Fruit fly (Drosophila melanogaster): ENCODE results near the gene CG11380.
A peak's percentile ranks its signal among the peaks of the same experiment; 100 is the strongest.

The CG11380 gene

DNA sequence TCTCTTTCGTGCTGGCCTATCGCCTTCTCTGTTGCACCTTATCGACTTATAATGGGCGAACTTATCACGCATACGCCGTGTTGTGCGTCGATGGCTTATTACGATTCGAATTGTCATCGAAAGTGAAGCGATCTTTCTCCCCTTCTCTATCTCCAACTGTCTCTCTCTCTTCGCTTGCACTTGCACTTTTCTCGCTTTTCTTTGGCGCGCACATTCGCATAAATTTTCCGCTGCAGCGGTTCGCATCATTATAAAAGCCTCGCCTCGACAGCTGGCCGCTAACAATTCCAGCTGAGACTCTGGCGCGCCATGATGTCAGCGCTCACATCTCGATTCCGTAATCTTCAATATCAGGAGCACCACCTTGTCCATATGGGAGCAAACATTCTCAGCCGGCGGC lies 8.1 kb downstream of the CG11380 start, which contains the start of gene CG14625:
TSS of gene CG14625 (plus strand) at position 301 of the 400 bp plus-strand sequence.
- TF ChIP-seq CG8478 (optimal IDR thresholded peaks at IDR 0.05): no peak
- TF ChIP-seq CTCF (optimal IDR thresholded peaks at IDR 0.05): no peak

DNA sequence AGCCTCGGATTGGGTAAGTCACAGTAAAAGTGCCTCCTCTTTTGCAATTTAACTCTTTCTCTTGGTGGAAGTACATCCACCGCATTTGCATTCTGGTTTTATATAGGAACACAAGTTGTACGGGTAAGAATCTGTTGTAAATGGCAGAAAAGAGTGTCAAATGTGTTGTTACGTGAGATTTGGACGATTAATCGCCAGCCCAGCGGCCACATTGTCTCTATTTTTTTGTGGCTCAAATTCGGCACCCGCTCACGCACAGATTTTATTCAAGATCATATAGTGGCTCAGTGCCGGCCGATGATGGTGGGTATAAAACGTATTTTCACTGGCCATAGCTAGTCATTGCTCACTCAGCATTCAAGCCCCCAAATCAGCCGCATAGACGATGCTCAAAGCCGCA lies 12.4 kb downstream of the CG11380 start, which contains the start of gene CG11381:
TSS of gene CG11381 (plus strand) at position 301 of the 400 bp plus-strand sequence.
- TF ChIP-seq CTCF (optimal IDR thresholded peaks at IDR 0.05) (no peak), CG8478 (optimal IDR thresholded peaks at IDR 0.05) (no peak)

DNA sequence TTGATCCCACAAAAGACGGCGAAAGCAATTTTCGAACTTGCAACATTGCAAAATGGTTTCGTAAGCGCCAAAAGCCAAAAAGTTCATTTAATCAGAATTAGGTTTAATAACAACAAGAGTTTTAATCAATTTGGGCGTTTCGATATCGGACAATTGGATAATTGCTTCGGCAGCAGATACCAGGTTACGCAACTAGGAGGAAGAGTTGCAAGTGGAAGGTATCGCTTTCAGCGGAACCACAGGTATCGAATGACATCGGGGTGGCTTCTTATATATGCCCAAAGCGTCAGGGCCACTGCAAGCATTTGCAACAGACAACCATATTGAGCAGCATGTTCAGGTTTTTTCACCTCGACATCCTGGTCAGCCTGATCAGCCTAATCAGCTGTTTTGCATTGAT lies 15.3 kb downstream of the CG11380 start, which contains the start of gene CG14624:
TSS of gene CG14624 (plus strand) at position 301 of the 400 bp plus-strand sequence.
- TF ChIP-seq CG8478 (optimal IDR thresholded peaks at IDR 0.05): no peak
- TF ChIP-seq CTCF (optimal IDR thresholded peaks at IDR 0.05): no peak

DNA sequence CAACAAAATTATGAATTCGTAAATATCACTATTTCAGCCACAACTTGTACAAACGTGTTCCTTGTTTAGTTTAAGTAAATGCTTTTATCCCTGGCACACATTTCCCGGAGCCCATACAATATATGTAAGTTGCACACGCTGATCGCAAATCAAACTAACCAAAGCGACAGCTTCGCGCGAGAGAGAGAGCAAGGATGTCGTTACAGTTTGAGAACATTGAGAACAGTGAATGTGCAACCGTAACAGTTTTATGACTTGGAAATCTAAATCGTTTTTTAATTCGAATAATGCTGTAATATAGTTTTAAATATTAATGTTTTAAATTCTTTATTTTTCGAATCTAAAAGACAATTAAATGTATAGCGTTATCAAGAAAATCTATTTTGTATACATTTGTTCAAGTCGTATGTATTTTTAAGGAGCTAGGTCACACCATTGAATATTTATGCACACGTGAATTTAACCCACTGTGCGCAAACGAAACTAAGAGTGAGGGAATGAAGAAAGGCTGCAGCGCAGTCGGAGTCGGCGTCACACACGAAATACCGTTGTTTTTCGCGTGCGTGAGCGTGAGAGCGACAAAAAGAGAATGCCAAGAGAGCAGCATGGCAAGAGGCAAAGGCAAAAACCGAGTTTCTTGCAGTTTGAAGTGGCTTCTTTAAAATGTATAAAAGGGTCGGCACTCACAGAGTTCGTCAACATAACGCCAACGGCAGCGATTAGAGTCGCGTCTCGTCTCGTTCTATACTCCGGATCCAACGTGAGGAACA lies 18.3 kb downstream of the CG11380 start, which contains the start of gene CG11382:
TSS of gene CG11382 (plus strand) at position 720 of the 770 bp plus-strand sequence.
- no peak for TF ChIP-seq CG8478 (optimal IDR thresholded peaks at IDR 0.05)
- no peak for TF ChIP-seq CTCF (optimal IDR thresholded peaks at IDR 0.05)

DNA sequence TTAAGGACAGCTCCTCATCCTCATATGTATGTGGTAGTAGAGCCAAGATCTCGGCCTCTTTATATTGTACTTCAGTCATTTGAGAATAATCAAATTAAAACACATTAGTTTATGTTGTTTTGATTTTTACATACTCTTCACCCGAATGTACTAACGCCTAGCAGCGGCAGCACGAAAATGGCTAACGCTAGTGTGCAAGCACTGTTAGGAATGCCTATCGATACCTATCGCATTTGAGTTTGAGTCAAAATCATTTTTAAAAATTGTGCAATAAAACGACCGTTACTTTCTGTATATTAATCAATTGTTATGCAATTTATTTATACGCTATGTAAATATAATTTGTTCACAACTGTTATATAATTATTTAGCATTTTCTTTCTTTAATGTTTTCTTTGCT lies 23.9 kb downstream of the CG11380 start, which contains the start of gene CG11398:
TSS of gene CG11398 (minus strand) at position 157 of the 400 bp plus-strand sequence.
- peak; percentile 28 to 32 for TF ChIP-seq CTCF (optimal IDR thresholded peaks at IDR 0.05)
- TF ChIP-seq CG8478 (optimal IDR thresholded peaks at IDR 0.05): no peak

DNA sequence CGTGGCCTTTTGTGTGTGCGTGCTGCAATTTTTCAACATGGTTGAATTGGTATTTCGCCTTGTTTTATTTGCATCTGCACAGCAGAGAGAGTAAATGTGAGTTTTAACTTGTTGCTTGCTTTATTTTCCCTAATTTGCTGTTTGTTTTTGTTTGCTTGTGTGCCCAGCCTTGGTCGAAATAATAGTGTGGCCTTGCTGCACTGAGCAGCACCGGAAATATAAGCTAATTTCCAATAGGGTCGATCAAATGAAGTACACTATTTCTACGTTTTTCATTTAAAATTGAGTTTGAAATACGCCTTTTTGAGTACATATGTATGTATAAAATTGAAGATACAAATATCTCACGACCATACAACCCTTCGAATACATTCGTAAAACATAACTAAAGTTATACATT lies 25.6 kb downstream of the CG11380 start:
- no peak for TF ChIP-seq CG8478 (optimal IDR thresholded peaks at IDR 0.05)
- no peak for TF ChIP-seq CTCF (optimal IDR thresholded peaks at IDR 0.05)

DNA sequence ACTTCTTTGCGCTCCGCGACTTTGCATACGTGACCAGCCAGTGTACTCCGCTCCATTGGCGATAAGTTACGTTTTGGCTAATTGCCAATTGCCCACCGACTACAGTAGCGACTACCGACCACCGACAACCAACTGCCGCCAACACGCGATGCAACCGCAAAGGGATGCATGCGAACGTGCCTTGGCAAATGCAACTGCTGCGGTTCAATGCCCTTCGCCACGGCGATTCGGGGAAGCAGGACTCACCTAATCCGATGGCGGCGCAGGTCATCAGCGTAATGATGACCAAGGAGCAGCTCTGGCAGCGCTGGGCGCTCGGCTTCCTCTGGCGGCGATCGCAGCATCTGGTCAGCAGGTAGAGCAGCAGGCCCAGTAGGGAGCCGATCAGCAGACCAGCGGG lies 34.8 kb downstream of the CG11380 start:
- TF ChIP-seq CG8478 (optimal IDR thresholded peaks at IDR 0.05) (no peak), CTCF (optimal IDR thresholded peaks at IDR 0.05) (no peak)

DNA sequence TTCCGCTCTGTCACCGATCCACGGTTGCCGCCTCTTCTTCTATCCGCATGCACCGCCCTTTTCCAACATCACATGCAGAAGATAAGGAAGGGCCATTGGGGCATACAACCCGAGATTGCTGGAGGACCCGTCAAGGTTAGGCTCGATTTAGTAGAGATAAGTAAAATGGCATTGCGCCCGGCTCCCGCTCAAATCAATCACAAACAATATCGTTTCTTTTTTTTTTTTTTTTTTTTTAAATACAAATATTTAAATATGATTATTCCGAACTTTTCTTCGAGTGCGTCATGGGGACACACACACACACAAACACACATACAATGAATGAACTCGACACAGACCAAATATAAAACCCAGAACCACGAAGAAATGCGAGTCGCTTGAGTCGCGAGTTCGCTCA lies 38.0 kb downstream of the CG11380 start:
- TF ChIP-seq CG8478 (optimal IDR thresholded peaks at IDR 0.05): no peak
- no peak for TF ChIP-seq CTCF (optimal IDR thresholded peaks at IDR 0.05)

DNA sequence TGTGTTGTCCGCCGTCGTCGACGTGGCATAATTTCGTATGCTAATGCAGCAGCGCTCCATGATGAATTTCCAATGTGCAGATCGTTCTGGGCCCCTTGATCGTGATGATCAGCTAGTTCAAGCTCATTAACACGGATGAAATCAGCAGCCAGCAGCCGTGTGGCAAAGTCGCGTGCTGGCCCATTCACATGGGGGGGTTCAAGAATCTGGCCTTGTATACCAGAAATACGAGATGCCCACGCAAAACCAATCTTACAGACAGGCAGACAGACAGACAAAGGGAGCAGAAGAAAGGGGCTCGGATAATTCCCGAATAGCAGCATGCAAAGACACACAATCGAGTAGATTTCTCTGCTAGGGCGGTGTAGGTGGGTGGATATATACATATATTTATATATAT lies 38.5 kb downstream of the CG11380 start:
- TF ChIP-seq CG8478 (optimal IDR thresholded peaks at IDR 0.05): no peak
- TF ChIP-seq CTCF (optimal IDR thresholded peaks at IDR 0.05): no peak

DNA sequence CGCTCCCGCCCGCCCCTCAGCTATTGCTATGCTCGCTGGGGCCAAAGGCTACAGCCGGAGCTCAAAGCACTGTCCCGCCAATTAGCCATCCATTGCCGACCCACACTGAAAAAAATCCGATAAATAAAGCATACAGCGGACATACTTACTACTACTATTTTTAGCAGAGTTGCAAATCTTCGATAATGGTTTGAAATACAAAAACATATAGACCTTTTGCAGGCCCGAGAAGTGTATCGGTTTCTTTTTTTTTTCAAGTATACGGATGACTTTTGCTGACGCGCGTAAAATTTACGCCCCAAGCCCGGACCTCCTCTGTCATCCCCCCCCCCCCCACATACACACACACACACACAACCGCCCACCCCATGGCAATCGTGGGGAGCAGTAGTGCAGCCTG lies 40.6 kb downstream of the CG11380 start:
- TF ChIP-seq CTCF (optimal IDR thresholded peaks at IDR 0.05): no peak
- no peak for TF ChIP-seq CG8478 (optimal IDR thresholded peaks at IDR 0.05)

DNA sequence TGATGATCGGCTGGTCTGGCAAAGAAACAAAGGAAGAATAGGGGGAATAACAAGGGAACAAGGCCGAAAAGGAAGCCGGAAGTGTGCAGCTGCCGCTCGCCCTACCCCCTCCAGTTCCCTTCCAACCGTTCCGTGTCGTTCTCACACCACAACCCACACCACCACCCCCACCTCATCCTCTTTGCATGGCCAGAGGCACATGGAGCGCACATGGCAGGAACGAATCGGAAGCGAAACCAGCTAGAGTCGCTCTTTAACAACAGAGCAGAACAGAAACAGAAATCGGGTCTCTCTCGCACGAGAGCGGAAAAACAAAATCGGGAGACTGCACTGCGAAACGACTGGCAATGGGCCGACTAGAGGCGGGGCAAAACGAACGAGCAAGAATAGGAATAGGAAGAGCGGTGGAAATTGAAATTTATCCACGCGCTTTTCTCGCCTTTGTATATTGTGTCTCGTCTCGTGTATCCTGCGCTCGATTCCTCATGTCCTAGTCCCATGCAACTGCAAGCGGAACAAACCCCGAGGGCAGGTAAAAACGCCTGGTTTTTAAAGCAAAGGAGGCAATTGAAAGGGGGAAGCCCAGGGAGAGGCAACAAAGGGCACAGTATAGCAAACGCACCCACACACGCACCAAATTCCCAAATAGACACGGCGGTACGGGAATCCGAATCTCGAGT lies 41.6 kb downstream of the CG11380 start:
- TF ChIP-seq CG8478 (optimal IDR thresholded peaks at IDR 0.05): no peak
- no peak for TF ChIP-seq CTCF (optimal IDR thresholded peaks at IDR 0.05)

DNA sequence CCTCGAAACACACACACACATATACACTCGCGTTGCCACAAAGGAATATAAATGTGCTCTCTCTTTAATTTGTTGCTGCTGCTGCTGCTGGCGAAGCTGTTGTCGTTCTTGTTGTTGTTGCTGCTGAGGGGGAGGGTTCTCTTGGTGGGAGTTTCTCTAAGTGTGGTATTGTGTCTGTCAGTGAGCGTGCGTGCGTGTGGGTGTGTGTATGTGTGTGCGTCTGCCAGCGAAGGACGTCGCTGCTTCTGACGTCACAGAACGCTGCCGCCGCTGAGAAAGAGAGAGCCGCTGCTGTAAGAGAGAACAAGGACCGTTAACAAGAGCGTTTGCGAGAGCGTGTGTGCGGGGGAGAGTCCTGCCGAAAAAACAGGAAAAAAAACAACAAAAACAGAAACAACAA lies 42.9 kb downstream of the CG11380 start:
- no peak for TF ChIP-seq CG8478 (optimal IDR thresholded peaks at IDR 0.05)
- TF ChIP-seq CTCF (optimal IDR thresholded peaks at IDR 0.05): no peak

DNA sequence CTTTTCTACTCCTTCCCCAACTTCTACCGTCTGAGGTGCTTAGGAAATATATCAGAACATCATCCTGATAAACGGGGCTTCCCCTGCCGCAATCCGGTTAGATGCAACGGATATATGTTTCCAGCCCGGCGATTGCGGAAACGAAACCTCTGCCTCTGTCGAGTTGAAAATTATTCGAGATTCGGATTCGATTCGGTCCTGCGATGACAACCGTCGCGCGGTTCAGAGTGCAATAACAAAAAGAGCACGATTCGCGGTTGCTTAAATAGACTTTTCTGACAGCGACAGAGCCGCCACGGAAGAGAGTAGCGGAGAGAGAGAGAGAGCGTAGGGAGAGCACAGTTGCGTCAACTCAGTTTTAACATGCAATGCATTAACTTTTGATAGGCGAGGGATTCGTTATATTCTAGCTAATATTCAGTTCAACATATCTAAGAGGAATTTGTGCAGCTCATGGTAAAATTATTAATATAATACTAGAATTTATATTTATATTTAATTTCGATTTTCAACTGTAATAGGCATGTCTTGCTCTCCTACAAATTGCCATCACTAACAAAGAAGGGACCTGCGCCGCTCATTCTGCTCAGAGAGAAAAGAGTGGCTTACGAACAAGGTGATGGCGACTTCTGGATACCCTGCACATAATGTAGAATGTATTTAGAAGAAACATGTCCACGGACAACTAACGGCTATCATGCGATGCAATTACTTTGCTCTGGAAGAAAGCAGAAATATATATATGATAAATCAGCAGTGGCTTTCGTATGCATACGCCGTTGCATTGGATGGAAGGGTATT lies 43.9 kb downstream of the CG11380 start:
- TF ChIP-seq CG8478 (optimal IDR thresholded peaks at IDR 0.05): no peak

DNA sequence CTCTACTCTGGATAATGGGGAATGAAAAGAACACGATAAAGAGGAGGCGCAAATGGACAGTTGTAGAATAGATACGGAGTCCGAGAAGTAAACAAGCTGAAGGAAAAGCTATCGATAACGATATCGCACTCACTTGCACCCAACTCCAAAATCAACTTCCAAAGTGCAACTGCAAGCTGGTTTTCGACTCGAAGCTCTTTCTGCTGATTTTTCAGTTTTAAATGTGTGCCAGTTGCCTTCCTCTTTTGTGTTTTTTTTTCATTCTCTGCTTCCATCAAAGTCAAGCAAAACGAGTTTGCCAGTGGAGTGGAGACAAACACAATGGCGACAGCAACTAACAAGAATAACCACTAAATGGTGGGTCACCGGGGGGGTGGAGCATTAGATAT lies 44.5 kb downstream of the CG11380 start:
- TF ChIP-seq CG8478 (optimal IDR thresholded peaks at IDR 0.05) (no peak), CTCF (optimal IDR thresholded peaks at IDR 0.05) (no peak)

DNA sequence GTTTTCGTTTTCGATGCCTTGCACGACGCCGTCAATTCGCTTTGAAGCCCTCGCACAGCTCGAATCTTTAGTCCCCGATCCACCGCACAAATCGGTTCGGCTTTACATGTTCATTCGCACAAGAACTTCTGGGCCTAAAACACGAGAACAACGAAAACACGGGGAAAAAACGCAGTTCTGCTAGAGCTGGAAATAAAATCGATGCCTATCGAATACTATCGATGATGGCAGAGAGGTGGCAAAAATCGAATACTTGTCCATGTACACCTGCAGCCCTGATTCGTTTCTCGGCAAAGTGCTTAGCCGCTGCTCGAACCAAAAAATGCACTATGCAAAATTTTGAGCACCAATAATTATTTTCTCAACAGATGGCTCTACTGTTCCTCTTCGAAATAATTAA lies 45.4 kb downstream of the CG11380 start, which contains the start of gene CG3638:
TSS of gene CG3638 (minus strand) at position 210 of the 400 bp plus-strand sequence.
- peak; percentile 93 to 96 for TF ChIP-seq CTCF (optimal IDR thresholded peaks at IDR 0.05)
- no peak for TF ChIP-seq CG8478 (optimal IDR thresholded peaks at IDR 0.05)

All from S2 (cell line).